Worm (Caenorhabditis elegans) whole organism, L4 larva: Measurements from ENCODE around the gene AH9.4.

Experiments
- ama-1 ChIP-seq: fragments of 150-350 bp; optimal IDR thresholded peaks from 2 replicates; lab custom pipeline; 2014; ENCODE audit warnings: inconsistent platforms, mixed read lengths
- ceh-20 ChIP-seq: fragments of 200-800 bp; sonication (Bioruptor generic); IDR thresholded peaks from 2 replicates; pipeline ENCODE4 v1.3.6; 2022; ENCODE audit warnings: missing genetic modification reagents, missing genetic modification characterization, missing compliant biosample characterization
- ceh-82 ChIP-seq: sonication (generic microtip); optimal IDR thresholded peaks from 2 replicates; lab custom pipeline; 2017; ENCODE audit warnings: missing biosample characterization, missing genetic modification characterization
- dpl-1 ChIP-seq: fragments of 150-350 bp; optimal IDR thresholded peaks from 2 replicates; lab custom pipeline; 2014; ENCODE audit warnings: missing biosample characterization, missing genetic modification reagents, missing genetic modification characterization
- mep-1 ChIP-seq: fragments of 150-350 bp; sonication (generic microtip); optimal IDR thresholded peaks from 3 replicates; lab custom pipeline; 2014; ENCODE audit warnings: missing biosample characterization, missing genetic modification characterization
- nhr-42 ChIP-seq: fragments of 200-800 bp; sonication (Bioruptor generic); IDR thresholded peaks from 2 replicates; pipeline ENCODE4 v1.3.6; 2022; ENCODE audit warnings: missing genetic modification characterization, missing compliant biosample characterization
- nhr-76 ChIP-seq: fragments of 150-350 bp; optimal IDR thresholded peaks from 2 replicates; lab custom pipeline; 2014; ENCODE audit warnings: missing biosample characterization, missing genetic modification characterization
- skn-1 ChIP-seq: fragments of 150-350 bp; optimal IDR thresholded peaks from 2 replicates; lab custom pipeline; 2014; ENCODE audit warnings: missing biosample characterization, missing genetic modification characterization
- tag-97 ChIP-seq: fragments of 200-800 bp; sonication (Bioruptor generic); IDR thresholded peaks from 2 replicates; pipeline ENCODE4 v1.3.6; 2022; ENCODE audit warnings: missing genetic modification characterization, missing compliant biosample characterization
- unc-62 ChIP-seq, 3 experiments: fragments of 150-350 bp in 1 of 3; sonication (generic microtip); optimal IDR thresholded peaks in 2 of 3; peaks in 1 of 3; 1 replicate in 1 of 3; 2 replicates in 2 of 3; lab custom pipeline; 2014 to 2017; ENCODE audit warnings: missing biosample characterization in 3 of 3, missing genetic modification characterization in 3 of 3, missing genetic modification reagents in 3 of 3, missing genotype in 1 of 3
- vab-7 ChIP-seq: fragments of 200-800 bp; sonication (Bioruptor generic); IDR thresholded peaks from 2 replicates; pipeline ENCODE4 v1.3.6; 2022; ENCODE audit warnings: missing genetic modification reagents, missing genetic modification characterization, missing compliant biosample characterization
- zfp-3 ChIP-seq: fragments of 200-800 bp; sonication (Bioruptor generic); conservative IDR thresholded peaks from 2 replicates; pipeline ENCODE4 v1.3.6; 2022; ENCODE audit warnings: missing genetic modification reagents, missing genetic modification characterization, missing compliant biosample characterization

- TF ChIP-seq mep-1 (no peak), nhr-42 (GFP tag; lab: Robert Waterston, UW) (no peak), tag-97 (GFP tag; lab: Robert Waterston, UW) (no peak), nhr-76 (tag; lab: Kevin White, UChicago) (no peak), skn-1 (tag; lab: Kevin White, UChicago) (no peak), ama-1 (lab: Kevin White, UChicago) (no peak), vab-7 (GFP tag; lab: Robert Waterston, UW) (no peak), zfp-3 (GFP tag; lab: Robert Waterston, UW) (no peak), ceh-82 (tag; lab: Kevin White, UChicago) (no peak), unc-62 (GFP tag; optimal IDR thresholded peaks at IDR 0.05 in 1 of 2; lab: Kevin White, UChicago) (peak in 1 of 2 experiments; percentile 95), unc-62 (tag; optimal IDR thresholded peaks at IDR 0.05; lab: Kevin White, UChicago) (no peak), ceh-20 (no peak), dpl-1 (GFP tag; lab: Kevin White, UChicago) (no peak)
Observed at ce11 chrX:2229305-2230172, 44.6 kb downstream of the AH9.4 start, which contains the start of gene lin-32.
